Fruit fly (Drosophila melanogaster) whole organism, prepupa: Measurements from ENCODE around the gene CG46467.

ENCODE experiments used
- Blimp-1 ChIP-seq: fragments of 200-800 bp; sonication (Bioruptor generic); optimal IDR thresholded peaks from 3 replicates; lab custom pipeline; 2017; ENCODE audit warnings: missing biosample characterization, missing genetic modification characterization, mild to moderate bottlenecking, moderate library complexity, missing genetic modification reagents
- CG10631 ChIP-seq: fragments of 200-800 bp; sonication (Bioruptor generic); optimal IDR thresholded peaks from 2 replicates; lab custom pipeline; 2016; ENCODE audit warnings: missing biosample characterization, missing genetic modification characterization
- CG11294 ChIP-seq: fragments of 200-800 bp; sonication (Bioruptor generic); IDR thresholded peaks from 2 replicates; pipeline ENCODE4 v1.3.6; 2022; ENCODE audit warnings: missing biosample characterization, missing genetic modification characterization
- CG11762 ChIP-seq: fragments of 200-800 bp; sonication (Bioruptor generic); optimal IDR thresholded peaks from 3 replicates; lab custom pipeline; 2016; ENCODE audit warnings: missing biosample characterization, missing genetic modification characterization; ENCODE audit not compliant: insufficient read depth
- CG11902 ChIP-seq: fragments of 200-800 bp; sonication (Bioruptor generic); optimal IDR thresholded peaks from 3 replicates; lab custom pipeline; 2016; ENCODE audit warnings: missing biosample characterization, missing genetic modification characterization
- CG15336 ChIP-seq: fragments of 200-800 bp; sonication (Bioruptor generic); IDR thresholded peaks from 2 replicates; pipeline ENCODE4 v1.3.6; 2022; ENCODE audit warnings: missing biosample characterization, missing genetic modification characterization
- CG16779 ChIP-seq: fragments of 200-800 bp; sonication (Bioruptor generic); optimal IDR thresholded peaks from 3 replicates; lab custom pipeline; 2017; ENCODE audit warnings: missing biosample characterization, mild to moderate bottlenecking, missing genetic modification characterization
- CG3032 ChIP-seq: fragments of 200-800 bp; optimal IDR thresholded peaks from 2 replicates; lab custom pipeline; 2019; ENCODE audit warnings: missing biosample characterization, mild to moderate bottlenecking, missing genetic modification characterization, moderate library complexity
- CG31627 ChIP-seq: fragments of 200-800 bp; sonication (Bioruptor generic); optimal IDR thresholded peaks from 3 replicates; lab custom pipeline; 2016; ENCODE audit warnings: missing biosample characterization, missing genetic modification characterization
- CG32006 ChIP-seq: fragments of 200-800 bp; sonication (Bioruptor generic); optimal IDR thresholded peaks from 3 replicates; lab custom pipeline; 2017; ENCODE audit warnings: missing biosample characterization, mild to moderate bottlenecking, missing genetic modification characterization
- CG3919 ChIP-seq: fragments of 200-800 bp; sonication (Bioruptor generic); optimal IDR thresholded peaks from 3 replicates; lab custom pipeline; 2016; ENCODE audit warnings: missing biosample characterization, missing genetic modification characterization
- CG4318 ChIP-seq: fragments of 200-800 bp; sonication (Bioruptor generic); optimal IDR thresholded peaks from 3 replicates; lab custom pipeline; 2017; ENCODE audit warnings: missing biosample characterization, mild to moderate bottlenecking, missing genetic modification characterization
- CG6163 ChIP-seq: fragments of 200-800 bp; sonication (Bioruptor generic); IDR thresholded peaks from 3 replicates; pipeline ENCODE4 v1.3.6; 2022; ENCODE audit warnings: missing biosample characterization, missing genetic modification characterization
- CG6276 ChIP-seq: fragments of 200-800 bp; sonication (Bioruptor generic); optimal IDR thresholded peaks from 2 replicates; lab custom pipeline; 2017; ENCODE audit warnings: missing biosample characterization, mild to moderate bottlenecking, missing genetic modification characterization
- CG6792 ChIP-seq: fragments of 200-800 bp; sonication (Bioruptor generic); optimal IDR thresholded peaks from 3 replicates; lab custom pipeline; 2016; ENCODE audit warnings: missing biosample characterization, missing genetic modification characterization
- CG6854 ChIP-seq: fragments of 200-800 bp; sonication (Bioruptor generic); optimal IDR thresholded peaks from 2 replicates; lab custom pipeline; 2017; ENCODE audit warnings: missing biosample characterization, mild to moderate bottlenecking, missing genetic modification characterization
- CG7368 ChIP-seq: fragments of 200-800 bp; sonication (Bioruptor generic); optimal IDR thresholded peaks from 3 replicates; lab custom pipeline; 2016; ENCODE audit warnings: missing biosample characterization, missing genetic modification characterization
- CG8119 ChIP-seq: fragments of 200-800 bp; sonication (Bioruptor generic); IDR thresholded peaks from 3 replicates; pipeline ENCODE4 v1.3.6; 2022; ENCODE audit warnings: missing biosample characterization, missing genetic modification characterization
- CG8319 ChIP-seq: fragments of 200-800 bp; sonication (Bioruptor generic); optimal IDR thresholded peaks from 3 replicates; lab custom pipeline; 2016; ENCODE audit warnings: missing biosample characterization, missing genetic modification characterization
- Eip78C ChIP-seq: fragments of 200-800 bp; sonication (Bioruptor generic); peaks from one replicate; lab custom pipeline; 2016; ENCODE audit warnings: missing biosample characterization, missing genetic modification characterization
- Eip93F ChIP-seq: fragments of 200-800 bp; sonication (Bioruptor generic); optimal IDR thresholded peaks from 2 replicates; lab custom pipeline; 2016; ENCODE audit warnings: missing biosample characterization, mild to moderate bottlenecking, missing genetic modification characterization
- Hr39 ChIP-seq: fragments of 200-800 bp; sonication (Bioruptor generic); optimal IDR thresholded peaks from 2 replicates; lab custom pipeline; 2016; ENCODE audit warnings: missing biosample characterization, missing genetic modification characterization
- Hr4 ChIP-seq: fragments of 200-800 bp; sonication (Bioruptor generic); optimal IDR thresholded peaks from 3 replicates; lab custom pipeline; 2016; ENCODE audit warnings: missing biosample characterization, missing genetic modification characterization
- OdsH ChIP-seq: fragments of 200-800 bp; sonication (Bioruptor generic); optimal IDR thresholded peaks from 3 replicates; lab custom pipeline; 2016; ENCODE audit warnings: missing biosample characterization, missing genetic modification characterization
- Smox ChIP-seq: fragments of 200-800 bp; sonication (Bioruptor generic); optimal IDR thresholded peaks from 3 replicates; lab custom pipeline; 2016; ENCODE audit warnings: missing biosample characterization, missing genetic modification characterization
- achi ChIP-seq: fragments of 200-800 bp; sonication (Bioruptor generic); optimal IDR thresholded peaks from 3 replicates; lab custom pipeline; 2016; ENCODE audit warnings: missing biosample characterization, missing genetic modification characterization
- acj6 ChIP-seq: fragments of 200-800 bp; sonication (Bioruptor generic); optimal IDR thresholded peaks from 3 replicates; lab custom pipeline; 2016; ENCODE audit warnings: missing biosample characterization, missing genetic modification characterization
- dac ChIP-seq: fragments of 200-800 bp; sonication (Bioruptor generic); optimal IDR thresholded peaks from 2 replicates; lab custom pipeline; 2017; ENCODE audit warnings: missing biosample characterization, mild to moderate bottlenecking, missing genetic modification characterization
- dsx ChIP-seq: fragments of 200-800 bp; optimal IDR thresholded peaks from 3 replicates; lab custom pipeline; 2019; ENCODE audit warnings: missing biosample characterization, mild to moderate bottlenecking, missing genetic modification characterization, moderate library complexity; ENCODE audit not compliant: poor library complexity, severe bottlenecking
- eg ChIP-seq: fragments of 200-800 bp; sonication (Bioruptor generic); IDR thresholded peaks from 3 replicates; pipeline ENCODE4 v1.3.6; 2022; ENCODE audit warnings: missing biosample characterization, missing genetic modification characterization
- esn ChIP-seq: fragments of 200-800 bp; sonication (Bioruptor generic); optimal IDR thresholded peaks from 2 replicates; lab custom pipeline; 2016; ENCODE audit warnings: missing biosample characterization, mild to moderate bottlenecking, missing genetic modification characterization, moderate library complexity
- fd85E ChIP-seq: fragments of 200-800 bp; sonication (Bioruptor generic); optimal IDR thresholded peaks from 3 replicates; lab custom pipeline; 2016; ENCODE audit warnings: missing biosample characterization, missing genetic modification characterization
- lz ChIP-seq: fragments of 200-800 bp; sonication (Bioruptor generic); optimal IDR thresholded peaks from 3 replicates; lab custom pipeline; 2016; ENCODE audit warnings: missing biosample characterization, missing genetic modification characterization
- net ChIP-seq: fragments of 200-800 bp; sonication (Bioruptor generic); optimal IDR thresholded peaks from 3 replicates; lab custom pipeline; 2016; ENCODE audit warnings: missing biosample characterization, missing genetic modification characterization
- salr ChIP-seq, 2 experiments: fragments of 200-800 bp; sonication (Bioruptor generic); optimal IDR thresholded peaks; 3 replicates each; lab custom pipeline; 2016 to 2018; ENCODE audit warnings: missing biosample characterization in 2 of 2, missing genetic modification characterization in 2 of 2, mild to moderate bottlenecking in 1 of 2
- svp ChIP-seq: fragments of 200-800 bp; sonication (Bioruptor generic); peaks from one replicate; lab custom pipeline; 2016; ENCODE audit warnings: missing biosample characterization, missing genetic modification characterization
- vri ChIP-seq: fragments of 200-800 bp; sonication (Bioruptor generic); optimal IDR thresholded peaks from 3 replicates; lab custom pipeline; 2016; ENCODE audit warnings: missing biosample characterization, mild to moderate bottlenecking, missing genetic modification characterization

Gene CG46467

dm6 chr3R:10024032-10024712, 149.7 kb downstream of the CG46467 start:
- TF ChIP-seq svp = peak; percentile 48
- no peak for TF ChIP-seq CG7368 (GFP tag; lab: Kevin White, UChicago)
- no peak for TF ChIP-seq CG15336 (GFP tag; lab: Robert Waterston, UW)
- TF ChIP-seq esn (GFP tag; lab: Kevin White, UChicago) = no peak
- no peak for TF ChIP-seq acj6
- no peak for TF ChIP-seq CG32006 (GFP tag; lab: Kevin White, UChicago)
- TF ChIP-seq vri (GFP tag; lab: Kevin White, UChicago) = peak; percentile 56
- peak; percentile 45; the same call in 1 of the 3 replicates for TF ChIP-seq CG6163 (GFP tag; lab: Robert Waterston, UW)
- no peak for TF ChIP-seq dsx (GFP tag; lab: Kevin White, UChicago)
- TF ChIP-seq CG16779 (tag; lab: Kevin White, UChicago) = no peak
- no peak for TF ChIP-seq Smox

- TF ChIP-seq CG6163 (GFP tag; lab: Robert Waterston, UW) = no peak
- no peak for TF ChIP-seq vri (GFP tag; lab: Kevin White, UChicago)
- no peak for TF ChIP-seq CG6854 (GFP tag; lab: Kevin White, UChicago)
- TF ChIP-seq OdsH = no peak
- TF ChIP-seq achi = no peak
- TF ChIP-seq CG32006 (GFP tag; lab: Kevin White, UChicago) = no peak
- TF ChIP-seq lz (GFP tag; lab: Kevin White, UChicago) = no peak
- no peak for TF ChIP-seq fd85E (GFP tag; lab: Kevin White, UChicago)
- TF ChIP-seq CG6792 (GFP tag; lab: Kevin White, UChicago) = no peak
Observed at dm6 chr3R:10025050-10025449, 150.6 kb downstream of the CG46467 start, which contains the start of gene CG31407. TSS of gene CG31407 (minus strand) at chr3R:10025150.

- TF ChIP-seq OdsH (peak; percentile 8), net (no peak), Eip78C (GFP tag; lab: Kevin White, UChicago) (peak; percentile 23), CG6276 (GFP tag; lab: Kevin White, UChicago) (peak; percentile 59), CG11902 (GFP tag; lab: Kevin White, UChicago) (no peak), CG8319 (GFP tag; lab: Kevin White, UChicago) (no peak), eg (GFP tag; lab: Robert Waterston, UW) (peak; percentile 42; the same call in 1 of the 3 replicates), Hr4 (GFP tag; lab: Kevin White, UChicago) (peak; percentile 54), CG15336 (GFP tag; lab: Robert Waterston, UW) (peak; percentile 68), dac (GFP tag; lab: Kevin White, UChicago) (peak; percentile 33), CG32006 (GFP tag; lab: Kevin White, UChicago) (peak; percentile 59), CG11294 (GFP tag; lab: Robert Waterston, UW) (no peak), dsx (GFP tag; lab: Kevin White, UChicago) (no peak)
Observed at dm6 chr3R:10028378-10028777, 153.9 kb downstream of the CG46467 start.

- TF ChIP-seq CG15336 (GFP tag; lab: Robert Waterston, UW) (no peak), salr (GFP tag; optimal IDR thresholded peaks at IDR 0.05; lab: Kevin White, UChicago) (no peak), CG3919 (GFP tag; lab: Kevin White, UChicago) (no peak), CG6276 (GFP tag; lab: Kevin White, UChicago) (no peak), vri (GFP tag; lab: Kevin White, UChicago) (no peak), dac (GFP tag; lab: Kevin White, UChicago) (no peak), eg (GFP tag; lab: Robert Waterston, UW) (no peak), Eip93F (no peak), Hr39 (no peak), Blimp-1 (GFP tag; lab: Kevin White, UChicago) (no peak), CG11762 (GFP tag; lab: Kevin White, UChicago) (no peak), CG8119 (GFP tag; lab: Robert Waterston, UW) (no peak), CG4318 (no peak), fd85E (GFP tag; lab: Kevin White, UChicago) (no peak), CG10631 (GFP tag; lab: Kevin White, UChicago) (no peak), net (no peak), CG3032 (tag; lab: Kevin White, UChicago) (no peak), CG31627 (no peak)
Observed at dm6 chr3R:10031480-10031879, 157.0 kb downstream of the CG46467 start.
